Worm (Caenorhabditis elegans): ENCODE data around the gene srw-62.
A peak's percentile ranks its signal among the peaks of the same experiment; 100 is the strongest.

srw-62 gene

DNA sequence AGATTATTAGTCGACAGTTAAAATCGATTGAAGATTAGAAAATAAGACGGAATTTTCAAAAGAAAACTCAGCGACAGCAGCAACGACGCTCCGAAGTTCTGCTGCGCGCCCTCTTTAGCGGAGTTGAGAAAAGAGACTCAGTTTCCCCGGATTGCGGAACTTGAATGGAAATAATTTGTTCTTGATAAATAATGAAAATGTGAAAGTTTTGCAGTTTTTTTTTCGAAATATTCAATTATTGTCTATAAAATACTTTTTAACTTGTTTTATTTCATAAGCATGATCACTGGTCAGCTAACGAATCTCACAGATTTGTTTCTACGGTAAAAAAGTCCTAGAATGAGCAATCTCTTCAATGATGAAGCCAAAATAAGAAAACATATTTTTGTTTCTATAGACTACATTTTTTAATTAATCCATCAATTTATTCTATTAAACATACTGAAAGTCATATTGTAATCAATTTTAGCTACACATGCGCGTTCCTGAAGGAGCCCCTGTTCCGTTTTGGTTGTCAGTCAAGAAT, 32.3 kb downstream of the srw-62 start, which contains the start of the genes cec-3 and T09A5.15 (continued):
- TF ChIP-seq ces-1 (GFP tag; optimal IDR thresholded peaks at IDR 0.05): no peak
- TF ChIP-seq lin-1 (GFP tag; IDR thresholded peaks at IDR 0.05): no peak
- TF ChIP-seq mes-2 (tag; optimal IDR thresholded peaks at IDR 0.05; ENCODE audit: poor library complexity, severe bottlenecking): peak; percentile 62
- no peak for TF ChIP-seq lin-29 (GFP tag; IDR thresholded peaks at IDR 0.05)
- TF ChIP-seq F44E2.7 (GFP tag; IDR thresholded peaks at IDR 0.05): no peak
- TF ChIP-seq vab-7 (GFP tag; IDR thresholded peaks at IDR 0.05): no peak
- no peak for TF ChIP-seq madf-5 (GFP tag; IDR thresholded peaks at IDR 0.05)
- TF ChIP-seq ceh-20 (GFP tag; IDR thresholded peaks at IDR 0.05): no peak
- TF ChIP-seq zip-11 (GFP tag; IDR thresholded peaks at IDR 0.05): no peak
- TF ChIP-seq snpc-1.2 (GFP tag; IDR thresholded peaks at IDR 0.05): no peak
- no peak for TF ChIP-seq hmg-1.1 (GFP tag; IDR thresholded peaks at IDR 0.05)
- TF ChIP-seq nhr-10 (tag; optimal IDR thresholded peaks at IDR 0.05): no peak
- TF ChIP-seq gei-8 (GFP tag; optimal IDR thresholded peaks at IDR 0.05): no peak
- TF ChIP-seq nhr-76 (tag; optimal IDR thresholded peaks at IDR 0.05): no peak
- no peak for TF ChIP-seq skn-1 (tag; optimal IDR thresholded peaks at IDR 0.05)
- no peak for TF ChIP-seq mxl-3 (GFP tag; optimal IDR thresholded peaks at IDR 0.05)

- peak; percentile 13 for TF ChIP-seq aha-1 (tag)
- no peak for TF ChIP-seq mdt-29 (GFP tag; IDR thresholded peaks at IDR 0.05)
- no peak for TF ChIP-seq ces-1 (GFP tag; optimal IDR thresholded peaks at IDR 0.05)
These were observed 32.9 kb downstream of the srw-62 start, which contains the start of gene sds-22 for ce11 chrII:7858101-7858500. TSS of gene sds-22 (plus strand) at chrII:7858401.

DNA sequence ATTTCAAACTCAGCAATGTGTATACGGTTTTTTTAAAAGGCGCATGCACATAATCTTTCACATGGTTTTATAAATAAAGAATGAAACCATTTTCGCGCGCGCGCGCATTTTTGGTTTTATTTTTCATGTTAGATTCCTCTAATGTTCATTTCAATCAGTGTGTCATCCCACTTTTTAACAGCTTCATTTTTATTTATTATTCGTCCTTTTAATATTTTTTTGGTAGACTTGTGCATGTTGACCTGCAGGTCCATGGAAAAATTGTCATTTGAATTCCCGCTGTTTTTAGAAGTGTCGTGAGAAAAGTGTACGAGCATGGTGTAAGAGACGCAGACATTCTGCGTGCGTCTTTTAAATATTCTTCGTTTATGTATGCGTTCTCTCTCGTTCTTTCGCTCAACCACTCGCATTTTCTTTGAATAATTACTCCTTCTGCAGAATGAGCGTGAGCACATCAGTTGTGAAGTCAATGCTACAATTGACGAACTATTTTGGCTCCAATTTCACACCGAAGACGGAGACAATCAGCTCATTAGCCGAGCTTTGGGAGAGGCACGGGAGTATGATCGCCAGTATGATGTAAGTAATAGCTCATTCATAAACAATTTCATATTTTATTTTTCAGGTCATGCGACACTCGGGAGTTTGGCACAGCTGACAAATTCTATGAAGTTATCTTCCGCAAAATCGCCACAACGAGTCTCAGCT, 35.2 kb downstream of the srw-62 start, which contains the start of gene lin-5:
Gene lin-5, plus strand, starts transcription at position 354 of the 708 bp plus-strand sequence.
- TF ChIP-seq mxl-3 (GFP tag; optimal IDR thresholded peaks at IDR 0.05) (peak; percentile 27), Y5F2A.4 (GFP tag; optimal IDR thresholded peaks at IDR 0.05) (no peak), lin-13 (GFP tag; optimal IDR thresholded peaks at IDR 0.05) (peak; percentile 20), daf-16 (GFP tag; optimal IDR thresholded peaks at IDR 0.05) (no peak), daf-16 (tag; optimal IDR thresholded peaks at IDR 0.05) (peak; percentile 25), Y48G9A.11 (GFP tag; IDR thresholded peaks at IDR 0.05) (peak; percentile 38; the same call in 1 of the 2 replicates), madf-5 (GFP tag; IDR thresholded peaks at IDR 0.05) (no peak), unc-130 (GFP tag; optimal IDR thresholded peaks at IDR 0.05) (peak; percentile 74), attf-4 (tag; optimal IDR thresholded peaks at IDR 0.05) (no peak), ZK337.2 (GFP tag; IDR thresholded peaks at IDR 0.05) (no peak), nhr-10 (tag; optimal IDR thresholded peaks at IDR 0.05) (no peak), rbr-2 (tag; optimal IDR thresholded peaks at IDR 0.05) (peak; percentile 45), mep-1 (tag; optimal IDR thresholded peaks at IDR 0.05) (peak; percentile 67), lsy-2 (tag; optimal IDR thresholded peaks at IDR 0.05) (peak in 1 of 2 experiments; percentile 86), nhr-48 (tag; optimal IDR thresholded peaks at IDR 0.05) (no peak), lin-1 (GFP tag; IDR thresholded peaks at IDR 0.05) (no peak), hlh-30 (tag; optimal IDR thresholded peaks at IDR 0.05; ENCODE audit: insufficient read depth) (peak; percentile 53), nhr-11 (tag; optimal IDR thresholded peaks at IDR 0.05) (peak; percentile 36), hmg-1.1 (GFP tag; IDR thresholded peaks at IDR 0.05) (peak; percentile 30; the same call in 1 of the 2 replicates), nhr-102 (tag; optimal IDR thresholded peaks at IDR 0.05) (no peak), ZK546.5 (tag; optimal IDR thresholded peaks at IDR 0.05) (no peak), F49E8.2 (tag; optimal IDR thresholded peaks at IDR 0.05; ENCODE audit: borderline replicate concordance) (peak; percentile 40), mes-2 (tag; optimal IDR thresholded peaks at IDR 0.05; ENCODE audit: poor library complexity, severe bottlenecking) (peak; percentile 70), madf-9 (GFP tag; conservative IDR thresholded peaks at IDR 0.05) (no peak), unc-62 (GFP tag; optimal IDR thresholded peaks at IDR 0.05 in 1 of 2) (peak in 1 of 2 experiments; percentile 91), unc-62 (tag; optimal IDR thresholded peaks at IDR 0.05) (no peak), fkh-10 (GFP tag; optimal IDR thresholded peaks at IDR 0.05) (peak; percentile 9), jun-1 (tag; optimal IDR thresholded peaks at IDR 0.05) (no peak), lin-38 (GFP tag; IDR thresholded peaks at IDR 0.05) (peak; percentile 63), dve-1 (tag; optimal IDR thresholded peaks at IDR 0.05; ENCODE audit: insufficient read depth) (peak; percentile 4), mdl-1 (tag; optimal IDR thresholded peaks at IDR 0.05) (peak in 1 of 2 experiments; percentile 23), aha-1 (tag) (peak; percentile 94), T20F7.1 (GFP tag; optimal IDR thresholded peaks at IDR 0.05) (peak; percentile 58), dpl-1 (GFP tag; optimal IDR thresholded peaks at IDR 0.05) (peak; percentile 90)
